Worm (Caenorhabditis elegans) whole organism, mixed stage, embryonic: ENCODE data around the gene C10A4.2.

Experiments used
- bed-3 ChIP-seq: fragments of 200-800 bp; sonication (Bioruptor generic); optimal IDR thresholded peaks from 3 replicates; lab custom pipeline; 2018; ENCODE audit warnings: mild to moderate bottlenecking, missing genetic modification characterization, moderate library complexity, missing compliant biosample characterization
- blmp-1 ChIP-seq: fragments of 150-350 bp; optimal IDR thresholded peaks from 2 replicates; lab custom pipeline; 2014; ENCODE audit warnings: missing biosample characterization, missing genetic modification characterization
- ceh-39 ChIP-seq: fragments of 150-350 bp; optimal IDR thresholded peaks from 2 replicates; lab custom pipeline; 2014; ENCODE audit warnings: missing biosample characterization, missing genetic modification characterization
- ceh-43 ChIP-seq: fragments of 200-800 bp; sonication (Bioruptor generic); optimal IDR thresholded peaks from 2 replicates; lab custom pipeline; 2018; ENCODE audit warnings: mild to moderate bottlenecking, missing genetic modification characterization, moderate library complexity, missing compliant biosample characterization
- ceh-83 ChIP-seq: fragments of 200-800 bp; sonication (Bioruptor generic); optimal IDR thresholded peaks from 2 replicates; lab custom pipeline; 2018; ENCODE audit warnings: mild to moderate bottlenecking, missing genetic modification characterization, missing compliant biosample characterization
- ces-1 ChIP-seq: fragments of 150-350 bp; optimal IDR thresholded peaks from 2 replicates; lab custom pipeline; 2014; ENCODE audit warnings: missing biosample characterization, missing genetic modification reagents, missing genetic modification characterization
- cnd-1 ChIP-seq: fragments of 200-800 bp; sonication (Bioruptor generic); optimal IDR thresholded peaks from 2 replicates; lab custom pipeline; 2018; ENCODE audit warnings: mild to moderate bottlenecking, missing genetic modification characterization, missing compliant biosample characterization
- drap-1 ChIP-seq: fragments of 200-800 bp; sonication (Bioruptor generic); optimal IDR thresholded peaks from 3 replicates; lab custom pipeline; 2018; ENCODE audit warnings: mild to moderate bottlenecking, missing genetic modification characterization, missing compliant biosample characterization
- elt-3 ChIP-seq: fragments of 150-350 bp; optimal IDR thresholded peaks from 2 replicates; lab custom pipeline; 2014; ENCODE audit warnings: missing biosample characterization, missing genetic modification characterization
- flh-1 ChIP-seq: fragments of 200-800 bp; sonication (Bioruptor generic); optimal IDR thresholded peaks from 2 replicates; lab custom pipeline; 2018; ENCODE audit warnings: mild to moderate bottlenecking, missing genetic modification characterization, moderate library complexity, missing compliant biosample characterization
- ham-2 ChIP-seq: fragments of 200-800 bp; sonication (Bioruptor generic); optimal IDR thresholded peaks from 2 replicates; lab custom pipeline; 2018; ENCODE audit warnings: mild to moderate bottlenecking, missing genetic modification characterization, missing compliant biosample characterization
- hlh-1 ChIP-seq: fragments of 150-350 bp; optimal IDR thresholded peaks from 2 replicates; lab custom pipeline; 2014; ENCODE audit warnings: missing biosample characterization, missing genetic modification reagents, missing genetic modification characterization
- lin-13 ChIP-seq: fragments of 150-350 bp; optimal IDR thresholded peaks from 2 replicates; lab custom pipeline; 2014; ENCODE audit warnings: missing biosample characterization, missing genetic modification characterization
- lin-32 ChIP-seq: fragments of 200-800 bp; sonication (Bioruptor generic); optimal IDR thresholded peaks from 2 replicates; lab custom pipeline; 2018; ENCODE audit warnings: mild to moderate bottlenecking, missing genetic modification characterization, missing compliant biosample characterization
- lsy-2 ChIP-seq: fragments of 150-350 bp; optimal IDR thresholded peaks from 2 replicates; lab custom pipeline; 2014; ENCODE audit warnings: missing biosample characterization, missing genetic modification characterization
- mab-5 ChIP-seq: fragments of 150-350 bp; optimal IDR thresholded peaks from 2 replicates; lab custom pipeline; 2014; ENCODE audit warnings: missing biosample characterization, missing genetic modification characterization
- mep-1 ChIP-seq: fragments of 150-350 bp; optimal IDR thresholded peaks from 2 replicates; lab custom pipeline; 2017; ENCODE audit warnings: missing biosample characterization, missing genetic modification reagents, missing genetic modification characterization, inconsistent platforms
- mls-2 ChIP-seq: sonication (generic microtip); optimal IDR thresholded peaks from 2 replicates; lab custom pipeline; 2016; ENCODE audit warnings: mild to moderate bottlenecking, missing genetic modification characterization, moderate library complexity, missing compliant biosample characterization
- nhr-12 ChIP-seq: fragments of 150-350 bp; optimal IDR thresholded peaks from 2 replicates; lab custom pipeline; 2014; ENCODE audit warnings: missing biosample characterization, missing genetic modification characterization
- nhr-2 ChIP-seq: fragments of 150-350 bp; optimal IDR thresholded peaks from 2 replicates; lab custom pipeline; 2014; ENCODE audit warnings: missing biosample characterization, missing genetic modification characterization
- nhr-28 ChIP-seq: fragments of 150-350 bp; optimal IDR thresholded peaks from 2 replicates; lab custom pipeline; 2014; ENCODE audit warnings: missing biosample characterization, missing genetic modification characterization
- nhr-76 ChIP-seq: sonication (generic microtip); optimal IDR thresholded peaks from 2 replicates; lab custom pipeline; 2017; ENCODE audit warnings: missing biosample characterization, missing genetic modification characterization
- pha-4 ChIP-seq: fragments of 150-350 bp; optimal IDR thresholded peaks from 2 replicates; lab custom pipeline; 2018; ENCODE audit warnings: missing biosample characterization, missing genetic modification reagents, missing genetic modification characterization
- sem-2 ChIP-seq: fragments of 200-800 bp; sonication (Bioruptor generic); optimal IDR thresholded peaks from 2 replicates; lab custom pipeline; 2018; ENCODE audit warnings: mild to moderate bottlenecking, missing genetic modification characterization, missing compliant biosample characterization
- snpc-4 ChIP-seq: fragments of 150-350 bp; optimal IDR thresholded peaks from 2 replicates; lab custom pipeline; 2014; ENCODE audit warnings: missing biosample characterization, missing genetic modification characterization
- tbx-8 ChIP-seq: fragments of 200-800 bp; sonication (Bioruptor generic); optimal IDR thresholded peaks from 2 replicates; lab custom pipeline; 2018; ENCODE audit warnings: mild to moderate bottlenecking, missing genetic modification characterization, moderate library complexity, missing compliant biosample characterization
- unc-120 ChIP-seq: sonication (generic microtip); optimal IDR thresholded peaks from 2 replicates; lab custom pipeline; 2017; ENCODE audit warnings: missing genetic modification characterization, missing compliant biosample characterization; ENCODE audit not compliant: poor library complexity, severe bottlenecking
- unc-39 ChIP-seq: fragments of 150-350 bp; optimal IDR thresholded peaks from 2 replicates; lab custom pipeline; 2014; ENCODE audit warnings: missing biosample characterization, missing genetic modification characterization
- zip-8 ChIP-seq: fragments of 150-350 bp; optimal IDR thresholded peaks from 2 replicates; lab custom pipeline; 2014; ENCODE audit warnings: missing biosample characterization, missing genetic modification characterization
- ztf-11 ChIP-seq: fragments of 150-350 bp; optimal IDR thresholded peaks from 2 replicates; lab custom pipeline; 2014; ENCODE audit warnings: missing biosample characterization, missing genetic modification characterization

Gene C10A4.2

ce11 chrX:7452606-7453005 is 42.6 kb downstream of the C10A4.2 start:
- no peak for TF ChIP-seq snpc-4
- TF ChIP-seq unc-120 (tag; lab: Kevin White, UChicago) = no peak
- TF ChIP-seq pha-4 (tag; lab: Kevin White, UChicago) = no peak
- peak; percentile 66 for TF ChIP-seq zip-8 (tag; lab: Kevin White, UChicago)
- TF ChIP-seq cnd-1 (tag; lab: Kevin White, UChicago) = peak; percentile 5
- TF ChIP-seq sem-2 (GFP tag; lab: Kevin White, UChicago) = no peak
- peak; percentile 79 for TF ChIP-seq nhr-2 (tag; lab: Kevin White, UChicago)
- TF ChIP-seq ceh-39 (tag; lab: Kevin White, UChicago) = no peak
- TF ChIP-seq ham-2 (GFP tag; lab: Kevin White, UChicago) = no peak
- TF ChIP-seq blmp-1 (tag; lab: Kevin White, UChicago) = no peak
- no peak for TF ChIP-seq nhr-28
- TF ChIP-seq elt-3 = no peak
- no peak for TF ChIP-seq mep-1
- TF ChIP-seq nhr-76 (tag; lab: Kevin White, UChicago) = no peak
- no peak for TF ChIP-seq ztf-11

- TF ChIP-seq nhr-12 (tag; lab: Kevin White, UChicago) (no peak), bed-3 (GFP tag; lab: Kevin White, UChicago) (no peak), nhr-28 (no peak), ceh-39 (tag; lab: Kevin White, UChicago) (no peak), unc-39 (tag; lab: Kevin White, UChicago) (peak; percentile 53), mls-2 (no peak), mab-5 (tag; lab: Kevin White, UChicago) (no peak), lin-13 (tag; lab: Kevin White, UChicago) (no peak), ceh-43 (GFP tag; lab: Kevin White, UChicago) (peak; percentile 24), sem-2 (GFP tag; lab: Kevin White, UChicago) (no peak), ceh-83 (no peak), hlh-1 (tag; lab: Kevin White, UChicago) (no peak), drap-1 (GFP tag; lab: Kevin White, UChicago) (no peak), elt-3 (no peak), pha-4 (tag; lab: Kevin White, UChicago) (no peak), ztf-11 (no peak), unc-120 (tag; lab: Kevin White, UChicago) (no peak), flh-1 (GFP tag; lab: Kevin White, UChicago) (no peak), cnd-1 (tag; lab: Kevin White, UChicago) (no peak), zip-8 (tag; lab: Kevin White, UChicago) (no peak), tbx-8 (GFP tag; lab: Kevin White, UChicago) (no peak), lsy-2 (tag; lab: Kevin White, UChicago) (no peak), nhr-2 (tag; lab: Kevin White, UChicago) (peak; percentile 30)
These were observed 45.9 kb downstream of the C10A4.2 start for ce11 chrX:7455960-7456359.

ce11 chrX:7457154-7457674 is 47.2 kb downstream of the C10A4.2 start:
- TF ChIP-seq nhr-12 (tag; lab: Kevin White, UChicago) = no peak
- peak; percentile 35 for TF ChIP-seq cnd-1 (tag; lab: Kevin White, UChicago)
- peak; percentile 29 for TF ChIP-seq ces-1 (GFP tag; lab: Kevin White, UChicago)
- TF ChIP-seq lsy-2 (tag; lab: Kevin White, UChicago) = peak; percentile 64
- TF ChIP-seq zip-8 (tag; lab: Kevin White, UChicago) = no peak

- no peak for TF ChIP-seq ztf-11
- peak; percentile 24 for TF ChIP-seq drap-1 (GFP tag; lab: Kevin White, UChicago)
- peak; percentile 61 for TF ChIP-seq lsy-2 (tag; lab: Kevin White, UChicago)
- TF ChIP-seq lin-32 = no peak
- no peak for TF ChIP-seq nhr-2 (tag; lab: Kevin White, UChicago)
These were observed 50.5 kb downstream of the C10A4.2 start for ce11 chrX:7460516-7460915.
